Fruit fly (Drosophila melanogaster) whole organism, embryonic: Measurements from ENCODE around the gene CG15773.

Experiments
- ATbp ChIP-seq: fragments of 200-800 bp; sonication (Bioruptor generic); optimal IDR thresholded peaks from 2 replicates; lab custom pipeline; 2017; ENCODE audit warnings: missing biosample characterization, mild to moderate bottlenecking, missing genetic modification characterization, missing genetic modification reagents
- Atf-2 ChIP-seq: fragments of 200-800 bp; sonication (Bioruptor generic); optimal IDR thresholded peaks from 2 replicates; lab custom pipeline; 2016; ENCODE audit warnings: missing biosample characterization, missing genetic modification characterization
- B-H1 ChIP-seq: fragments of 200-800 bp; sonication (Bioruptor generic); IDR thresholded peaks from 3 replicates; pipeline ENCODE4 v1.3.6; 2022; ENCODE audit warnings: missing biosample characterization, missing genetic modification characterization
- Bteb2 ChIP-seq: fragments of 200-800 bp; sonication (Bioruptor generic); optimal IDR thresholded peaks from 2 replicates; lab custom pipeline; 2016; ENCODE audit warnings: missing biosample characterization, missing genetic modification characterization
- C15 ChIP-seq: fragments of 200-800 bp; sonication (Bioruptor generic); IDR thresholded peaks from 3 replicates; pipeline ENCODE4 v1.3.6; 2022; ENCODE audit warnings: missing biosample characterization, missing genetic modification characterization
- CG10654 ChIP-seq: fragments of 200-800 bp; sonication (Bioruptor generic); optimal IDR thresholded peaks from 2 replicates; lab custom pipeline; 2016; ENCODE audit warnings: missing biosample characterization, missing genetic modification characterization
- CG11456 ChIP-seq: fragments of 200-800 bp; sonication (Bioruptor generic); IDR thresholded peaks from 3 replicates; pipeline ENCODE4 v1.3.6; 2022; ENCODE audit warnings: missing biosample characterization, missing genetic modification characterization
- CG11696 ChIP-seq: fragments of 200-800 bp; sonication (Bioruptor generic); IDR thresholded peaks from 2 replicates; pipeline ENCODE4 v1.3.6; 2022; ENCODE audit warnings: missing biosample characterization, missing genetic modification characterization
- CG12236 ChIP-seq: fragments of 200-800 bp; sonication (Bioruptor generic); optimal IDR thresholded peaks from 2 replicates; lab custom pipeline; 2016; ENCODE audit warnings: missing biosample characterization, missing genetic modification characterization
- CG14014 ChIP-seq: fragments of 200-800 bp; sonication (Bioruptor generic); IDR thresholded peaks from 2 replicates; pipeline ENCODE4 v1.3.6; 2022; ENCODE audit warnings: missing biosample characterization, missing genetic modification characterization
- CG14710 ChIP-seq: fragments of 200-800 bp; sonication (Bioruptor generic); optimal IDR thresholded peaks from 3 replicates; lab custom pipeline; 2019; ENCODE audit warnings: missing biosample characterization, mild to moderate bottlenecking, missing genetic modification characterization, moderate library complexity
- CG15269 ChIP-seq: fragments of 200-800 bp; sonication (Bioruptor generic); optimal IDR thresholded peaks from 2 replicates; lab custom pipeline; 2018; ENCODE audit warnings: missing biosample characterization, mild to moderate bottlenecking, missing genetic modification characterization, moderate library complexity
- CG15696 ChIP-seq: fragments of 200-800 bp; sonication (Bioruptor generic); optimal IDR thresholded peaks from 2 replicates; lab custom pipeline; 2019; ENCODE audit warnings: missing biosample characterization, mild to moderate bottlenecking, missing genetic modification characterization, moderate library complexity
- CG2202 ChIP-seq: fragments of 200-800 bp; sonication (Bioruptor generic); optimal IDR thresholded peaks from 2 replicates; lab custom pipeline; 2018; ENCODE audit warnings: missing biosample characterization, mild to moderate bottlenecking, missing genetic modification characterization
- CG30403 ChIP-seq: fragments of 200-800 bp; sonication (Bioruptor generic); optimal IDR thresholded peaks from 3 replicates; lab custom pipeline; 2016; ENCODE audit warnings: missing biosample characterization, missing genetic modification characterization
- CG30431 ChIP-seq: fragments of 200-800 bp; sonication (Bioruptor generic); optimal IDR thresholded peaks from 2 replicates; lab custom pipeline; 2017; ENCODE audit warnings: missing biosample characterization, missing genetic modification characterization
- CG31224 ChIP-seq: fragments of 200-800 bp; sonication (Bioruptor generic); IDR thresholded peaks from 2 replicates; pipeline ENCODE4 v1.3.6; 2022; ENCODE audit warnings: missing biosample characterization, missing genetic modification characterization
- CG32772 ChIP-seq: fragments of 200-800 bp; sonication (Bioruptor generic); IDR thresholded peaks from 2 replicates; pipeline ENCODE4 v1.3.6; 2022; ENCODE audit warnings: missing biosample characterization, missing genetic modification characterization
- CG4730 ChIP-seq: fragments of 200-800 bp; sonication (Bioruptor generic); IDR thresholded peaks from 2 replicates; pipeline ENCODE4 v1.3.6; 2022; ENCODE audit warnings: missing biosample characterization, missing genetic modification characterization
- CG6272 ChIP-seq: fragments of 200-800 bp; sonication (Bioruptor generic); IDR thresholded peaks from 2 replicates; pipeline ENCODE4 v1.3.6; 2022; ENCODE audit warnings: missing biosample characterization, missing genetic modification characterization
- CG7372 ChIP-seq: fragments of 200-800 bp; sonication (Bioruptor generic); IDR thresholded peaks from 2 replicates; pipeline ENCODE4 v1.3.6; 2022; ENCODE audit warnings: missing biosample characterization, missing genetic modification characterization
- CG8765 ChIP-seq: fragments of 200-800 bp; sonication (Bioruptor generic); IDR thresholded peaks from 2 replicates; pipeline ENCODE4 v1.3.6; 2022; ENCODE audit warnings: missing biosample characterization, missing genetic modification characterization
- CG8944 ChIP-seq: fragments of 200-800 bp; sonication (Bioruptor generic); optimal IDR thresholded peaks from 3 replicates; lab custom pipeline; 2016; ENCODE audit warnings: missing biosample characterization, missing genetic modification characterization
- Camta ChIP-seq: fragments of 200-800 bp; sonication (Bioruptor generic); optimal IDR thresholded peaks from 2 replicates; lab custom pipeline; 2016; ENCODE audit warnings: missing biosample characterization, missing genetic modification characterization
- D19B ChIP-seq: fragments of 200-800 bp; sonication (Bioruptor generic); optimal IDR thresholded peaks from 2 replicates; lab custom pipeline; 2017; ENCODE audit warnings: missing biosample characterization, mild to moderate bottlenecking, missing genetic modification characterization
- Gug ChIP-seq: fragments of 200-800 bp; sonication (Bioruptor generic); IDR thresholded peaks from 4 replicates; pipeline ENCODE4 v1.3.6; 2022; ENCODE audit warnings: missing biosample characterization, missing genetic modification characterization
- HLHmδ ChIP-seq: fragments of 200-800 bp; sonication (Bioruptor generic); optimal IDR thresholded peaks from 2 replicates; lab custom pipeline; 2018; ENCODE audit warnings: missing biosample characterization, mild to moderate bottlenecking, missing genetic modification characterization, moderate library complexity
- Hr51 ChIP-seq, 2 experiments: fragments of 200-800 bp; sonication (Bioruptor generic); optimal IDR thresholded peaks; 2 replicates in 1 of 2; 3 replicates in 1 of 2; lab custom pipeline; 2016 to 2018; ENCODE audit warnings: missing biosample characterization in 2 of 2, missing genetic modification characterization in 2 of 2, mild to moderate bottlenecking in 1 of 2, moderate library complexity in 1 of 2
- MTF-1 ChIP-seq: fragments of 200-800 bp; sonication (Bioruptor generic); optimal IDR thresholded peaks from 2 replicates; lab custom pipeline; 2018; ENCODE audit warnings: missing biosample characterization, mild to moderate bottlenecking, missing genetic modification characterization, borderline replicate concordance
- Med ChIP-seq: fragments of 200-800 bp; sonication (Bioruptor generic); peaks from one replicate; lab custom pipeline; 2016; ENCODE audit warnings: missing biosample characterization, missing genetic modification characterization, mild to moderate bottlenecking, inconsistent platforms, moderate library complexity
- NfI ChIP-seq: fragments of 200-800 bp; sonication (Bioruptor generic); optimal IDR thresholded peaks from 3 replicates; lab custom pipeline; 2018; ENCODE audit warnings: missing biosample characterization, mild to moderate bottlenecking, missing genetic modification characterization, moderate library complexity
- Oaz ChIP-seq: fragments of 200-800 bp; sonication (Bioruptor generic); IDR thresholded peaks from 2 replicates; pipeline ENCODE4 v1.3.6; 2022; ENCODE audit warnings: missing biosample characterization, missing genetic modification characterization
- ab ChIP-seq: fragments of 200-800 bp; sonication (Bioruptor generic); optimal IDR thresholded peaks from 2 replicates; lab custom pipeline; 2016; ENCODE audit warnings: missing biosample characterization, missing genetic modification characterization
- bigmax ChIP-seq: fragments of 200-800 bp; sonication (Bioruptor generic); optimal IDR thresholded peaks from 2 replicates; lab custom pipeline; 2018; ENCODE audit warnings: missing biosample characterization, mild to moderate bottlenecking, missing genetic modification characterization
- dati ChIP-seq: fragments of 200-800 bp; sonication (Bioruptor generic); IDR thresholded peaks from 2 replicates; pipeline ENCODE4 v1.3.6; 2022; ENCODE audit warnings: missing biosample characterization, missing genetic modification characterization
- dysf ChIP-seq: fragments of 200-800 bp; sonication (Bioruptor generic); IDR thresholded peaks from 3 replicates; pipeline ENCODE4 v1.3.6; 2022; ENCODE audit warnings: missing biosample characterization, missing genetic modification characterization
- grn ChIP-seq: fragments of 200-800 bp; sonication (Bioruptor generic); optimal IDR thresholded peaks from 3 replicates; lab custom pipeline; 2017; ENCODE audit warnings: missing biosample characterization, missing genetic modification characterization
- gt ChIP-seq: fragments of 200-800 bp; sonication (Bioruptor generic); IDR thresholded peaks from 2 replicates; pipeline ENCODE4 v1.3.6; 2022; ENCODE audit warnings: missing biosample characterization, missing genetic modification characterization
- hkb ChIP-seq, 2 experiments: fragments of 200-800 bp in 1 of 2; fragments of >200 bp in 1 of 2; sonication (Bioruptor generic) in 1 of 2; IDR thresholded peaks in 1 of 2; optimal IDR thresholded peaks in 1 of 2; 2 replicates each; pipeline versions ENCODE4 v1.3.6 to Lab custom; 2017 to 2022; ENCODE audit warnings: missing biosample characterization in 1 of 2, missing genetic modification characterization in 1 of 2
- mam ChIP-seq: fragments of 200-800 bp; sonication (Bioruptor generic); optimal IDR thresholded peaks from 3 replicates; lab custom pipeline; 2016; ENCODE audit warnings: missing biosample characterization, missing genetic modification characterization
- nau ChIP-seq: fragments of 200-800 bp; sonication (Bioruptor generic); optimal IDR thresholded peaks from 3 replicates; lab custom pipeline; 2017; ENCODE audit warnings: missing biosample characterization, mild to moderate bottlenecking, missing genetic modification characterization, missing genetic modification reagents
- nmo ChIP-seq: fragments of 200-800 bp; sonication (Bioruptor generic); optimal IDR thresholded peaks from 2 replicates; lab custom pipeline; 2018; ENCODE audit warnings: missing biosample characterization, mild to moderate bottlenecking, missing genetic modification characterization, moderate library complexity
- otp ChIP-seq: fragments of 200-800 bp; sonication (Bioruptor generic); IDR thresholded peaks from 3 replicates; pipeline ENCODE4, ENCODE4 v1.3.6; 2022; ENCODE audit warnings: missing biosample characterization, missing genetic modification characterization
- pho ChIP-seq: fragments of 200-800 bp; sonication (Bioruptor generic); optimal IDR thresholded peaks from 2 replicates; lab custom pipeline; 2016; ENCODE audit warnings: missing biosample characterization, missing genetic modification characterization
- pnt ChIP-seq: fragments of 200-800 bp; sonication (Bioruptor generic); optimal IDR thresholded peaks from 3 replicates; lab custom pipeline; 2016; ENCODE audit warnings: missing biosample characterization, missing genetic modification characterization
- salm ChIP-seq: fragments of 200-800 bp; sonication (Bioruptor generic); optimal IDR thresholded peaks from 2 replicates; lab custom pipeline; 2018; ENCODE audit warnings: missing biosample characterization, mild to moderate bottlenecking, missing genetic modification characterization
- sc ChIP-seq, 3 experiments: fragments of >200 bp in 2 of 3; fragments of 200-800 bp in 1 of 3; sonication (Bioruptor generic) in 1 of 3; optimal IDR thresholded peaks; 2 replicates in 2 of 3; 3 replicates in 1 of 3; lab custom pipeline; 2017; ENCODE audit warnings: mild to moderate bottlenecking in 1 of 3, missing biosample characterization in 1 of 3, missing genetic modification characterization in 1 of 3, missing genetic modification reagents in 1 of 3
- sens-2 ChIP-seq: fragments of 200-800 bp; sonication (Bioruptor generic); IDR thresholded peaks from 2 replicates; pipeline ENCODE4 v1.3.6; 2022; ENCODE audit warnings: missing biosample characterization, missing genetic modification characterization
- slbo ChIP-seq: fragments of 200-800 bp; sonication (Bioruptor generic); IDR thresholded peaks from 2 replicates; pipeline ENCODE4 v1.3.6; 2022; ENCODE audit warnings: missing biosample characterization, missing genetic modification characterization
- sqz ChIP-seq: fragments of 200-800 bp; sonication (Bioruptor generic); optimal IDR thresholded peaks from 3 replicates; lab custom pipeline; 2018; ENCODE audit warnings: missing biosample characterization, mild to moderate bottlenecking, missing genetic modification characterization

CG15773 gene

dm6 chrX:5724744-5725185 is 7.8 kb upstream of the CG15773 start (continued):
- TF ChIP-seq Atf-2 (GFP tag; lab: Kevin White, UChicago): peak; percentile 33
- TF ChIP-seq CG31224 (GFP tag; lab: Robert Waterston, UW): peak; percentile 24; the same call in 1 of the 2 replicates
- TF ChIP-seq Hr51 (GFP tag; optimal IDR thresholded peaks at IDR 0.05; lab: Kevin White, UChicago): peak; percentile 33 to 38
- peak; percentile 52 for TF ChIP-seq nmo (GFP tag; lab: Kevin White, UChicago)
- TF ChIP-seq MTF-1: peak; percentile 61
- no peak for TF ChIP-seq sc (optimal IDR thresholded peaks at IDR 0.05; lab: Kevin White, UChicago)
- peak; percentile 65 for TF ChIP-seq sc (GFP tag; optimal IDR thresholded peaks at IDR 0.05; lab: Kevin White, UChicago)
- peak; percentile 17; the same call in 1 of the 4 replicates for TF ChIP-seq Gug (GFP tag; lab: Robert Waterston, UW)
- no peak for TF ChIP-seq dati (GFP tag; lab: Robert Waterston, UW)
- peak; percentile 41 for TF ChIP-seq HLHmδ
- TF ChIP-seq Oaz (GFP tag; lab: Robert Waterston, UW): 0 out of 2 replicates have a peak, but pooled peaks have one; percentile 19
- TF ChIP-seq sqz (GFP tag; lab: Kevin White, UChicago): peak; percentile 7
- TF ChIP-seq ATbp (GFP tag; lab: Kevin White, UChicago): peak; percentile 85
- peak; percentile 52 for TF ChIP-seq Camta
- peak; percentile 40 for TF ChIP-seq pnt (GFP tag; lab: Kevin White, UChicago)
- peak; percentile 48 for TF ChIP-seq CG10654
- peak; percentile 65 for TF ChIP-seq CG8944 (GFP tag; lab: Kevin White, UChicago)
- TF ChIP-seq CG6272 (GFP tag; lab: Robert Waterston, UW): no peak
- TF ChIP-seq otp: peak; percentile 42; the same call in 1 of the 3 replicates
- peak; percentile 39 for TF ChIP-seq D19B (GFP tag; lab: Kevin White, UChicago)
- peak; percentile 41 for TF ChIP-seq CG14710
- no peak for TF ChIP-seq ab (GFP tag; lab: Kevin White, UChicago)
- TF ChIP-seq salm (tag; lab: Kevin White, UChicago): peak; percentile 33
- peak; percentile 89 for TF ChIP-seq Med (GFP tag; lab: Kevin White, UChicago)
- TF ChIP-seq mam (GFP tag; lab: Kevin White, UChicago): peak; percentile 49
- peak; percentile 64; the same call in 1 of the 2 replicates for TF ChIP-seq CG14014 (GFP tag; lab: Robert Waterston, UW)
- TF ChIP-seq CG11456: peak; percentile 6; the same call in 1 of the 3 replicates
- TF ChIP-seq CG30403 (GFP tag; lab: Kevin White, UChicago): peak; percentile 32
- TF ChIP-seq sens-2 (GFP tag; lab: Robert Waterston, UW): no peak
- peak; percentile 17 for TF ChIP-seq CG30431 (GFP tag; lab: Kevin White, UChicago)
- TF ChIP-seq C15 (GFP tag; lab: Robert Waterston, UW): no peak
- peak; percentile 26; the same call in 1 of the 2 replicates for TF ChIP-seq gt (GFP tag; lab: Robert Waterston, UW)
- no peak for TF ChIP-seq bigmax (GFP tag; lab: Kevin White, UChicago)
- TF ChIP-seq CG4730: 0 out of 2 replicates have a peak, but pooled peaks have one; percentile 13
- no peak for TF ChIP-seq CG7372 (GFP tag; lab: Robert Waterston, UW)
- TF ChIP-seq CG15696 (tag; lab: Kevin White, UChicago): peak; percentile 67
- TF ChIP-seq NfI: no peak
- TF ChIP-seq hkb (optimal IDR thresholded peaks at IDR 0.05; lab: Kevin White, UChicago): no peak
- TF ChIP-seq hkb (GFP tag; IDR thresholded peaks at IDR 0.05; lab: Robert Waterston, UW): peak; percentile 46
- no peak for TF ChIP-seq pho (GFP tag; lab: Kevin White, UChicago)
- TF ChIP-seq CG11696 (GFP tag; lab: Robert Waterston, UW): no peak
- TF ChIP-seq CG15269 (tag; lab: Kevin White, UChicago): peak; percentile 33
- TF ChIP-seq Bteb2 (GFP tag; lab: Kevin White, UChicago): no peak
- TF ChIP-seq nau (GFP tag; lab: Kevin White, UChicago): peak; percentile 62
- TF ChIP-seq grn (GFP tag; lab: Kevin White, UChicago): no peak
- peak; percentile 71 for TF ChIP-seq dysf (GFP tag; lab: Robert Waterston, UW)
- TF ChIP-seq CG2202 (tag; lab: Kevin White, UChicago): peak; percentile 59
- TF ChIP-seq CG12236 (GFP tag; lab: Kevin White, UChicago): peak; percentile 26
- no peak for TF ChIP-seq B-H1 (GFP tag; lab: Robert Waterston, UW)
- TF ChIP-seq CG32772 (GFP tag; lab: Robert Waterston, UW): 0 out of 2 replicates have a peak, but pooled peaks have one; percentile 53
- peak; percentile 37; the same call in 1 of the 2 replicates for TF ChIP-seq CG8765 (GFP tag; lab: Robert Waterston, UW)
- peak; percentile 68 for TF ChIP-seq slbo (GFP tag; lab: Robert Waterston, UW)
